Fruit fly (Drosophila melanogaster) whole organism, prepupa: ENCODE measurements around the gene frj.

Experiments used
- Blimp-1 ChIP-seq: fragments of 200-800 bp; sonication (Bioruptor generic); optimal IDR thresholded peaks from 3 replicates; lab custom pipeline; 2017; ENCODE audit warnings: missing biosample characterization, missing genetic modification characterization, mild to moderate bottlenecking, moderate library complexity, missing genetic modification reagents
- CG10631 ChIP-seq: fragments of 200-800 bp; sonication (Bioruptor generic); optimal IDR thresholded peaks from 2 replicates; lab custom pipeline; 2016; ENCODE audit warnings: missing biosample characterization, missing genetic modification characterization
- CG10669 ChIP-seq: fragments of 200-800 bp; sonication (Bioruptor generic); optimal IDR thresholded peaks from 3 replicates; lab custom pipeline; 2018; ENCODE audit warnings: missing biosample characterization, mild to moderate bottlenecking, missing genetic modification characterization, moderate library complexity
- CG11294 ChIP-seq: fragments of 200-800 bp; sonication (Bioruptor generic); IDR thresholded peaks from 2 replicates; pipeline ENCODE4 v1.3.6; 2022; ENCODE audit warnings: missing biosample characterization, missing genetic modification characterization
- CG11762 ChIP-seq: fragments of 200-800 bp; sonication (Bioruptor generic); optimal IDR thresholded peaks from 3 replicates; lab custom pipeline; 2016; ENCODE audit warnings: missing biosample characterization, missing genetic modification characterization; ENCODE audit not compliant: insufficient read depth
- CG11902 ChIP-seq: fragments of 200-800 bp; sonication (Bioruptor generic); optimal IDR thresholded peaks from 3 replicates; lab custom pipeline; 2016; ENCODE audit warnings: missing biosample characterization, missing genetic modification characterization
- CG15336 ChIP-seq: fragments of 200-800 bp; sonication (Bioruptor generic); IDR thresholded peaks from 2 replicates; pipeline ENCODE4 v1.3.6; 2022; ENCODE audit warnings: missing biosample characterization, missing genetic modification characterization
- CG1621 ChIP-seq: fragments of 200-800 bp; sonication (Bioruptor generic); optimal IDR thresholded peaks from 3 replicates; lab custom pipeline; 2018; ENCODE audit warnings: missing biosample characterization, mild to moderate bottlenecking, missing genetic modification characterization
- CG16779 ChIP-seq: fragments of 200-800 bp; sonication (Bioruptor generic); optimal IDR thresholded peaks from 3 replicates; lab custom pipeline; 2017; ENCODE audit warnings: missing biosample characterization, mild to moderate bottlenecking, missing genetic modification characterization
- CG3032 ChIP-seq: fragments of 200-800 bp; optimal IDR thresholded peaks from 2 replicates; lab custom pipeline; 2019; ENCODE audit warnings: missing biosample characterization, mild to moderate bottlenecking, missing genetic modification characterization, moderate library complexity
- CG31627 ChIP-seq: fragments of 200-800 bp; sonication (Bioruptor generic); optimal IDR thresholded peaks from 3 replicates; lab custom pipeline; 2016; ENCODE audit warnings: missing biosample characterization, missing genetic modification characterization
- CG32006 ChIP-seq: fragments of 200-800 bp; sonication (Bioruptor generic); optimal IDR thresholded peaks from 3 replicates; lab custom pipeline; 2017; ENCODE audit warnings: missing biosample characterization, mild to moderate bottlenecking, missing genetic modification characterization
- CG34406 ChIP-seq: fragments of 200-800 bp; sonication (Bioruptor generic); optimal IDR thresholded peaks from 3 replicates; lab custom pipeline; 2016; ENCODE audit warnings: missing biosample characterization, missing genetic modification characterization
- CG3919 ChIP-seq: fragments of 200-800 bp; sonication (Bioruptor generic); optimal IDR thresholded peaks from 3 replicates; lab custom pipeline; 2016; ENCODE audit warnings: missing biosample characterization, missing genetic modification characterization
- CG4318 ChIP-seq: fragments of 200-800 bp; sonication (Bioruptor generic); optimal IDR thresholded peaks from 3 replicates; lab custom pipeline; 2017; ENCODE audit warnings: missing biosample characterization, mild to moderate bottlenecking, missing genetic modification characterization
- CG6163 ChIP-seq: fragments of 200-800 bp; sonication (Bioruptor generic); IDR thresholded peaks from 3 replicates; pipeline ENCODE4 v1.3.6; 2022; ENCODE audit warnings: missing biosample characterization, missing genetic modification characterization
- CG6276 ChIP-seq: fragments of 200-800 bp; sonication (Bioruptor generic); optimal IDR thresholded peaks from 2 replicates; lab custom pipeline; 2017; ENCODE audit warnings: missing biosample characterization, mild to moderate bottlenecking, missing genetic modification characterization
- CG6854 ChIP-seq: fragments of 200-800 bp; sonication (Bioruptor generic); optimal IDR thresholded peaks from 2 replicates; lab custom pipeline; 2017; ENCODE audit warnings: missing biosample characterization, mild to moderate bottlenecking, missing genetic modification characterization
- CG7368 ChIP-seq: fragments of 200-800 bp; sonication (Bioruptor generic); optimal IDR thresholded peaks from 3 replicates; lab custom pipeline; 2016; ENCODE audit warnings: missing biosample characterization, missing genetic modification characterization
- CG8119 ChIP-seq: fragments of 200-800 bp; sonication (Bioruptor generic); IDR thresholded peaks from 3 replicates; pipeline ENCODE4 v1.3.6; 2022; ENCODE audit warnings: missing biosample characterization, missing genetic modification characterization
- CG8319 ChIP-seq: fragments of 200-800 bp; sonication (Bioruptor generic); optimal IDR thresholded peaks from 3 replicates; lab custom pipeline; 2016; ENCODE audit warnings: missing biosample characterization, missing genetic modification characterization
- CG9139 ChIP-seq: fragments of 200-800 bp; sonication (Bioruptor generic); optimal IDR thresholded peaks from 3 replicates; lab custom pipeline; 2017; ENCODE audit warnings: missing biosample characterization, mild to moderate bottlenecking, missing genetic modification characterization
- Eip75B ChIP-seq: fragments of 200-800 bp; sonication (Bioruptor generic); optimal IDR thresholded peaks from 3 replicates; lab custom pipeline; 2016; ENCODE audit warnings: missing biosample characterization, missing genetic modification characterization
- Eip78C ChIP-seq: fragments of 200-800 bp; sonication (Bioruptor generic); peaks from one replicate; lab custom pipeline; 2016; ENCODE audit warnings: missing biosample characterization, missing genetic modification characterization
- Eip93F ChIP-seq: fragments of 200-800 bp; sonication (Bioruptor generic); optimal IDR thresholded peaks from 2 replicates; lab custom pipeline; 2016; ENCODE audit warnings: missing biosample characterization, mild to moderate bottlenecking, missing genetic modification characterization
- Ets21C ChIP-seq: fragments of 200-800 bp; sonication (Bioruptor generic); optimal IDR thresholded peaks from 3 replicates; lab custom pipeline; 2016; ENCODE audit warnings: missing biosample characterization, missing genetic modification characterization
- Ets96B ChIP-seq: fragments of 200-800 bp; optimal IDR thresholded peaks from 2 replicates; lab custom pipeline; 2019; ENCODE audit warnings: missing biosample characterization, mild to moderate bottlenecking, missing genetic modification characterization, moderate library complexity
- Gug ChIP-seq: fragments of 200-800 bp; sonication (Bioruptor generic); IDR thresholded peaks from 2 replicates; pipeline ENCODE4 v1.3.6; 2022; ENCODE audit warnings: missing biosample characterization, missing genetic modification characterization
- Hr38 ChIP-seq: sonication (Bioruptor generic); optimal IDR thresholded peaks from 2 replicates; lab custom pipeline; 2016; ENCODE audit warnings: missing biosample characterization, missing genetic modification characterization
- Hr39 ChIP-seq: fragments of 200-800 bp; sonication (Bioruptor generic); optimal IDR thresholded peaks from 2 replicates; lab custom pipeline; 2016; ENCODE audit warnings: missing biosample characterization, missing genetic modification characterization
- Hr4 ChIP-seq: fragments of 200-800 bp; sonication (Bioruptor generic); optimal IDR thresholded peaks from 3 replicates; lab custom pipeline; 2016; ENCODE audit warnings: missing biosample characterization, missing genetic modification characterization
- Lpt ChIP-seq: fragments of 200-800 bp; sonication (Bioruptor generic); optimal IDR thresholded peaks from 3 replicates; lab custom pipeline; 2016; ENCODE audit warnings: missing biosample characterization, missing genetic modification characterization
- Met ChIP-seq: fragments of 200-800 bp; sonication (Bioruptor generic); optimal IDR thresholded peaks from 3 replicates; lab custom pipeline; 2016; ENCODE audit warnings: missing biosample characterization, missing genetic modification characterization
- OdsH ChIP-seq: fragments of 200-800 bp; sonication (Bioruptor generic); optimal IDR thresholded peaks from 3 replicates; lab custom pipeline; 2016; ENCODE audit warnings: missing biosample characterization, missing genetic modification characterization
- Sox14 ChIP-seq: fragments of 200-800 bp; sonication (Bioruptor generic); optimal IDR thresholded peaks from 3 replicates; lab custom pipeline; 2016; ENCODE audit warnings: missing biosample characterization, missing genetic modification characterization
- Sox15 ChIP-seq: fragments of 200-800 bp; sonication (Bioruptor generic); optimal IDR thresholded peaks from 3 replicates; lab custom pipeline; 2016; ENCODE audit warnings: missing biosample characterization, missing genetic modification characterization
- achi ChIP-seq: fragments of 200-800 bp; sonication (Bioruptor generic); optimal IDR thresholded peaks from 3 replicates; lab custom pipeline; 2016; ENCODE audit warnings: missing biosample characterization, missing genetic modification characterization
- acj6 ChIP-seq: fragments of 200-800 bp; sonication (Bioruptor generic); optimal IDR thresholded peaks from 3 replicates; lab custom pipeline; 2016; ENCODE audit warnings: missing biosample characterization, missing genetic modification characterization
- cyc ChIP-seq: fragments of 200-800 bp; sonication (Bioruptor generic); optimal IDR thresholded peaks from 3 replicates; lab custom pipeline; 2016; ENCODE audit warnings: missing biosample characterization, missing genetic modification characterization
- dac ChIP-seq: fragments of 200-800 bp; sonication (Bioruptor generic); optimal IDR thresholded peaks from 2 replicates; lab custom pipeline; 2017; ENCODE audit warnings: missing biosample characterization, mild to moderate bottlenecking, missing genetic modification characterization
- dsx ChIP-seq: fragments of 200-800 bp; optimal IDR thresholded peaks from 3 replicates; lab custom pipeline; 2019; ENCODE audit warnings: missing biosample characterization, mild to moderate bottlenecking, missing genetic modification characterization, moderate library complexity; ENCODE audit not compliant: poor library complexity, severe bottlenecking
- eg ChIP-seq: fragments of 200-800 bp; sonication (Bioruptor generic); IDR thresholded peaks from 3 replicates; pipeline ENCODE4 v1.3.6; 2022; ENCODE audit warnings: missing biosample characterization, missing genetic modification characterization
- esn ChIP-seq: fragments of 200-800 bp; sonication (Bioruptor generic); optimal IDR thresholded peaks from 2 replicates; lab custom pipeline; 2016; ENCODE audit warnings: missing biosample characterization, mild to moderate bottlenecking, missing genetic modification characterization, moderate library complexity
- fd59A ChIP-seq: fragments of 200-800 bp; sonication (Bioruptor generic); optimal IDR thresholded peaks from 2 replicates; lab custom pipeline; 2017; ENCODE audit warnings: missing biosample characterization, mild to moderate bottlenecking, missing genetic modification characterization, missing genetic modification reagents
- fkh ChIP-seq: fragments of 200-800 bp; sonication (Bioruptor generic); optimal IDR thresholded peaks from 3 replicates; lab custom pipeline; 2017; ENCODE audit warnings: missing biosample characterization, mild to moderate bottlenecking, missing genetic modification characterization, moderate library complexity
- lz ChIP-seq: fragments of 200-800 bp; sonication (Bioruptor generic); optimal IDR thresholded peaks from 3 replicates; lab custom pipeline; 2016; ENCODE audit warnings: missing biosample characterization, missing genetic modification characterization
- net ChIP-seq: fragments of 200-800 bp; sonication (Bioruptor generic); optimal IDR thresholded peaks from 3 replicates; lab custom pipeline; 2016; ENCODE audit warnings: missing biosample characterization, missing genetic modification characterization
- pdm3 ChIP-seq: fragments of 200-800 bp; sonication (Bioruptor generic); optimal IDR thresholded peaks from 3 replicates; lab custom pipeline; 2016; ENCODE audit warnings: missing biosample characterization, missing genetic modification characterization
- spab ChIP-seq: fragments of 200-800 bp; sonication (Bioruptor generic); optimal IDR thresholded peaks from 2 replicates; lab custom pipeline; 2017; ENCODE audit warnings: missing biosample characterization, mild to moderate bottlenecking, missing genetic modification characterization, missing genetic modification reagents
- svp ChIP-seq: fragments of 200-800 bp; sonication (Bioruptor generic); peaks from one replicate; lab custom pipeline; 2016; ENCODE audit warnings: missing biosample characterization, missing genetic modification characterization
- topi ChIP-seq: fragments of 200-800 bp; sonication (Bioruptor generic); optimal IDR thresholded peaks from 3 replicates; lab custom pipeline; 2016; ENCODE audit warnings: missing biosample characterization, missing genetic modification characterization
- vri ChIP-seq: fragments of 200-800 bp; sonication (Bioruptor generic); optimal IDR thresholded peaks from 3 replicates; lab custom pipeline; 2016; ENCODE audit warnings: missing biosample characterization, mild to moderate bottlenecking, missing genetic modification characterization

frj gene

dm6 chr2L:6479226-6479906 lies 23.5 kb downstream of the frj start:
- TF ChIP-seq CG6163 (peak; percentile 25; the same call in 1 of the 3 replicates), Eip78C (GFP tag; lab: Kevin White, UChicago) (peak; percentile 62), net (GFP tag; lab: Kevin White, UChicago) (no peak), spab (GFP tag; lab: Kevin White, UChicago) (no peak), Blimp-1 (GFP tag; lab: Kevin White, UChicago) (peak; percentile 34), dac (GFP tag; lab: Kevin White, UChicago) (no peak), Ets96B (tag; lab: Kevin White, UChicago) (peak; percentile 7), Lpt (GFP tag; lab: Kevin White, UChicago) (no peak), pdm3 (GFP tag; lab: Kevin White, UChicago) (peak; percentile 29), CG11762 (no peak), CG1621 (tag; lab: Kevin White, UChicago) (peak; percentile 49), CG15336 (GFP tag; lab: Robert Waterston, UW) (0 out of 2 replicates have a peak, but pooled peaks have one; percentile 43), esn (GFP tag; lab: Kevin White, UChicago) (no peak), Sox14 (GFP tag; lab: Kevin White, UChicago) (peak; percentile 2), eg (GFP tag; lab: Robert Waterston, UW) (peak; percentile 3; the same call in 2 of the 3 replicates), fkh (GFP tag; lab: Kevin White, UChicago) (peak; percentile 97), Hr39 (GFP tag; lab: Kevin White, UChicago) (no peak), OdsH (GFP tag; lab: Kevin White, UChicago) (no peak), CG11294 (GFP tag; lab: Robert Waterston, UW) (no peak), CG6854 (no peak), CG16779 (tag; lab: Kevin White, UChicago) (peak; percentile 30), Hr4 (peak; percentile 36), Eip75B (GFP tag; lab: Kevin White, UChicago) (no peak), Eip93F (peak; percentile 37), Met (GFP tag; lab: Kevin White, UChicago) (peak; percentile 14), Gug (GFP tag; lab: Robert Waterston, UW) (no peak), CG31627 (GFP tag; lab: Kevin White, UChicago) (no peak), CG3919 (peak; percentile 23), Hr38 (no peak), achi (peak; percentile 99), CG32006 (peak; percentile 48), CG34406 (GFP tag; lab: Kevin White, UChicago) (no peak), fd59A (GFP tag; lab: Kevin White, UChicago) (no peak), CG10631 (GFP tag; lab: Kevin White, UChicago) (no peak), acj6 (GFP tag; lab: Kevin White, UChicago) (peak; percentile 18), CG7368 (GFP tag; lab: Kevin White, UChicago) (no peak), vri (GFP tag; lab: Kevin White, UChicago) (peak; percentile 35), dsx (GFP tag; lab: Kevin White, UChicago) (peak; percentile 12), CG4318 (GFP tag; lab: Kevin White, UChicago) (no peak), lz (GFP tag; lab: Kevin White, UChicago) (peak; percentile 21), CG8319 (GFP tag; lab: Kevin White, UChicago) (no peak), Ets21C (GFP tag; lab: Kevin White, UChicago) (no peak), svp (GFP tag; lab: Kevin White, UChicago) (peak; percentile 49), CG10669 (GFP tag; lab: Kevin White, UChicago) (no peak), topi (GFP tag; lab: Kevin White, UChicago) (no peak), CG11902 (GFP tag; lab: Kevin White, UChicago) (no peak), Sox15 (GFP tag; lab: Kevin White, UChicago) (no peak), CG6276 (GFP tag; lab: Kevin White, UChicago) (peak; percentile 13), cyc (GFP tag; lab: Kevin White, UChicago) (no peak), CG3032 (no peak), CG8119 (GFP tag; lab: Robert Waterston, UW) (peak; percentile 62), CG9139 (GFP tag; lab: Kevin White, UChicago) (no peak)
